Worm (Caenorhabditis elegans) whole organism, late embryonic: Measurements from ENCODE around the gene ztf-18.

Experiments used
- C38D4.7 ChIP-seq: fragments of 200-800 bp; sonication (Bioruptor generic); optimal IDR thresholded peaks from 2 replicates; lab custom pipeline; 2018; ENCODE audit warnings: mild to moderate bottlenecking, missing genetic modification characterization, moderate library complexity, missing compliant biosample characterization
- K09A11.1 ChIP-seq: sonication (generic microtip); optimal IDR thresholded peaks from 2 replicates; lab custom pipeline; 2017; ENCODE audit warnings: antibody characterized with exemption, mild to moderate bottlenecking, missing genetic modification characterization, missing compliant biosample characterization; ENCODE audit not compliant: insufficient read depth
- Y22D7AL.16 ChIP-seq: sonication (generic microtip); optimal IDR thresholded peaks from 2 replicates; lab custom pipeline; 2016; ENCODE audit warnings: missing genetic modification characterization, missing compliant biosample characterization
- ceh-14 ChIP-seq: sonication (generic microtip); optimal IDR thresholded peaks from 2 replicates; lab custom pipeline; 2016; ENCODE audit warnings: missing genotype, missing genetic modification characterization, missing compliant biosample characterization
- ceh-18 ChIP-seq: sonication (generic microtip); optimal IDR thresholded peaks from 2 replicates; lab custom pipeline; 2016; ENCODE audit warnings: missing genetic modification characterization, missing compliant biosample characterization
- ceh-22 ChIP-seq: sonication (generic microtip); optimal IDR thresholded peaks from 2 replicates; lab custom pipeline; 2017; ENCODE audit warnings: missing biosample characterization, missing genetic modification characterization
- ceh-24 ChIP-seq: sonication (generic microtip); optimal IDR thresholded peaks from 2 replicates; lab custom pipeline; 2016; ENCODE audit warnings: mild to moderate bottlenecking, missing genetic modification characterization, missing compliant biosample characterization
- ceh-30 ChIP-seq: fragments of 150-350 bp; optimal IDR thresholded peaks from 2 replicates; lab custom pipeline; 2014; ENCODE audit warnings: missing biosample characterization, missing genetic modification characterization
- ceh-31 ChIP-seq: sonication (generic microtip); optimal IDR thresholded peaks from 2 replicates; lab custom pipeline; 2016; ENCODE audit warnings: missing genetic modification characterization, missing compliant biosample characterization
- ceh-34 ChIP-seq: sonication (generic microtip); optimal IDR thresholded peaks from 2 replicates; lab custom pipeline; 2016; ENCODE audit warnings: mild to moderate bottlenecking, missing genetic modification characterization, missing compliant biosample characterization
- ceh-45 ChIP-seq: fragments of 200-800 bp; sonication (Bioruptor generic); IDR thresholded peaks from 2 replicates; pipeline ENCODE4 v1.3.6; 2022; ENCODE audit warnings: missing genetic modification reagents, missing genetic modification characterization, missing compliant biosample characterization
- ceh-48 ChIP-seq: sonication (generic microtip); optimal IDR thresholded peaks from 2 replicates; lab custom pipeline; 2016; ENCODE audit warnings: missing genetic modification characterization, inconsistent platforms, missing compliant biosample characterization
- dmd-4 ChIP-seq: sonication (generic microtip); optimal IDR thresholded peaks from 2 replicates; lab custom pipeline; 2016; ENCODE audit warnings: borderline replicate concordance, missing genetic modification characterization, missing compliant biosample characterization
- elt-2 ChIP-seq: sonication (generic microtip); optimal IDR thresholded peaks from 2 replicates; lab custom pipeline; 2016; ENCODE audit warnings: missing genetic modification reagents, missing genetic modification characterization, missing compliant biosample characterization
- fax-1 ChIP-seq: sonication (generic microtip); optimal IDR thresholded peaks from 2 replicates; lab custom pipeline; 2016; ENCODE audit warnings: missing genotype, missing genetic modification characterization, missing compliant biosample characterization
- fkh-10 ChIP-seq: fragments of 150-350 bp; optimal IDR thresholded peaks from 2 replicates; lab custom pipeline; 2014; ENCODE audit warnings: missing biosample characterization, missing genetic modification reagents, missing genetic modification characterization
- fkh-6 ChIP-seq: sonication (generic microtip); optimal IDR thresholded peaks from 2 replicates; lab custom pipeline; 2016; ENCODE audit warnings: missing genetic modification characterization, missing compliant biosample characterization
- gmeb-2 ChIP-seq: sonication (generic microtip); optimal IDR thresholded peaks from 2 replicates; lab custom pipeline; 2016; ENCODE audit warnings: missing genetic modification characterization, inconsistent platforms, missing compliant biosample characterization
- hlh-13 ChIP-seq: fragments of 200-800 bp; sonication (Bioruptor generic); optimal IDR thresholded peaks from 2 replicates; lab custom pipeline; 2018; ENCODE audit warnings: mild to moderate bottlenecking, missing genetic modification characterization, missing compliant biosample characterization
- hlh-15 ChIP-seq: sonication (generic microtip); optimal IDR thresholded peaks from 2 replicates; lab custom pipeline; 2016; ENCODE audit warnings: missing genetic modification characterization, missing compliant biosample characterization
- hlh-8 ChIP-seq: sonication (generic microtip); optimal IDR thresholded peaks from 2 replicates; lab custom pipeline; 2016; ENCODE audit warnings: missing genotype, missing genetic modification characterization, missing compliant biosample characterization
- lin-11 ChIP-seq: fragments of 200-800 bp; sonication (Bioruptor generic); optimal IDR thresholded peaks from 2 replicates; lab custom pipeline; 2018; ENCODE audit warnings: mild to moderate bottlenecking, missing genetic modification characterization, missing compliant biosample characterization
- nfya-1 ChIP-seq: sonication (generic microtip); optimal IDR thresholded peaks from 2 replicates; lab custom pipeline; 2017; ENCODE audit warnings: missing genetic modification characterization, mild to moderate bottlenecking, missing compliant biosample characterization, antibody characterized with exemption, moderate library complexity
- nhr-232 ChIP-seq: sonication (generic microtip); optimal IDR thresholded peaks from 2 replicates; lab custom pipeline; 2016; ENCODE audit warnings: missing genetic modification characterization, missing compliant biosample characterization
- npax-4 ChIP-seq: sonication (generic microtip); optimal IDR thresholded peaks from 2 replicates; lab custom pipeline; 2016; ENCODE audit warnings: missing genetic modification characterization, missing compliant biosample characterization
- odd-2 ChIP-seq: sonication (generic microtip); optimal IDR thresholded peaks from 2 replicates; lab custom pipeline; 2017; ENCODE audit warnings: antibody characterized with exemption, mild to moderate bottlenecking, missing genetic modification characterization, missing compliant biosample characterization
- pha-4 ChIP-seq: fragments of 150-350 bp; optimal IDR thresholded peaks from 2 replicates; lab custom pipeline; 2018; ENCODE audit warnings: missing biosample characterization, missing genetic modification reagents, missing genetic modification characterization
- pros-1 ChIP-seq: fragments of 150-350 bp; optimal IDR thresholded peaks from 2 replicates; lab custom pipeline; 2014; ENCODE audit warnings: missing biosample characterization, missing genetic modification reagents, missing genetic modification characterization
- sdc-2 ChIP-seq: sonication (generic microtip); optimal IDR thresholded peaks from 2 replicates; lab custom pipeline; 2016; ENCODE audit warnings: missing genotype, missing genetic modification characterization, missing compliant biosample characterization
- sox-4 ChIP-seq: sonication (generic microtip); optimal IDR thresholded peaks from 2 replicates; lab custom pipeline; 2017; ENCODE audit warnings: mild to moderate bottlenecking, missing genetic modification characterization, inconsistent platforms, missing compliant biosample characterization
- syd-9 ChIP-seq: sonication (generic microtip); optimal IDR thresholded peaks from 2 replicates; lab custom pipeline; 2016; ENCODE audit warnings: mild to moderate bottlenecking, missing genetic modification characterization, moderate library complexity, missing compliant biosample characterization
- tbx-2 ChIP-seq: sonication (generic microtip); optimal IDR thresholded peaks from 2 replicates; lab custom pipeline; 2016; ENCODE audit warnings: missing genetic modification characterization, missing compliant biosample characterization
- tbx-7 ChIP-seq: sonication (generic microtip); optimal IDR thresholded peaks from 2 replicates; lab custom pipeline; 2016; ENCODE audit warnings: missing genotype, missing genetic modification characterization, missing compliant biosample characterization
- ttx-3 ChIP-seq: sonication (generic microtip); optimal IDR thresholded peaks from 2 replicates; lab custom pipeline; 2016; ENCODE audit warnings: missing genetic modification reagents, missing genetic modification characterization, missing compliant biosample characterization
- unc-3 ChIP-seq, 2 experiments: fragments of 200-800 bp in 1 of 2; sonication (Bioruptor generic) in 1 of 2; sonication (generic microtip) in 1 of 2; conservative IDR thresholded peaks in 1 of 2; optimal IDR thresholded peaks in 1 of 2; 2 replicates each; pipeline versions ENCODE4 v1.3.6 to Lab custom; 2016 to 2022; ENCODE audit warnings: missing compliant biosample characterization in 2 of 2, missing genetic modification characterization in 2 of 2, missing genetic modification reagents in 1 of 2
- unc-55 ChIP-seq: sonication (generic microtip); optimal IDR thresholded peaks from 2 replicates; lab custom pipeline; 2017; ENCODE audit warnings: missing biosample characterization, missing genetic modification reagents, missing genetic modification characterization
- unc-86 ChIP-seq: sonication (generic microtip); optimal IDR thresholded peaks from 2 replicates; lab custom pipeline; 2016; ENCODE audit warnings: missing genetic modification characterization, missing compliant biosample characterization
- zip-5 ChIP-seq: sonication (generic microtip); optimal IDR thresholded peaks from 2 replicates; lab custom pipeline; 2016; ENCODE audit warnings: missing genetic modification characterization, missing compliant biosample characterization

ztf-18 gene

DNA sequence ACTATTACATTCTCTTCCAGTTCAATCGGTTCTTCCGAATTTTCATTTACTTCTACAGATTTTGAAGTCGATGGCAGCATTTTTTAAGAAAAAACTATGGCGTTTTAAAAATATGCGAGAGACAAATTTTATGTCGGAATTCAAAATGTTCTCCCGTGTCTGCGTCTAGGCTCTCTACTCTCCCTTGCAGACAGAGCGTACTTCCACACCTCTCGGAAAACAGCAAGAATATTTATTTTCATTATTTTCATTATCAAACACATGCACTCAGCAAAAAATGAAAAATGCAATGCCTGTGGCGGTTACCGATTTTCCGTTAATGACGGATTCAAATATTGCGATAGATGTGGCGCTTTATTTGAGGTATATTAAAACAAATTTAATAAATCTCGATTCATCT is at the start of gene ztf-18, which contains the start of gene F23H11.2:
Gene ztf-18, minus strand, starts transcription at position 188 of the 400 bp plus-strand sequence.
Gene F23H11.2, plus strand, starts transcription at position 223 of the 400 bp plus-strand sequence.
- TF ChIP-seq ceh-30 (tag; lab: Kevin White, UChicago) (no peak), odd-2 (tag; lab: Kevin White, UChicago) (no peak), ceh-31 (tag; lab: Kevin White, UChicago) (no peak), ceh-22 (tag; lab: Kevin White, UChicago) (no peak), ttx-3 (no peak), zip-5 (tag; lab: Kevin White, UChicago) (no peak), C38D4.7 (GFP tag; lab: Kevin White, UChicago) (no peak), fkh-10 (GFP tag; lab: Kevin White, UChicago) (no peak), K09A11.1 (tag; lab: Kevin White, UChicago) (no peak), ceh-14 (tag; lab: Kevin White, UChicago) (no peak), ceh-45 (GFP tag; lab: Robert Waterston, UW) (no peak), unc-86 (tag; lab: Kevin White, UChicago) (no peak), nfya-1 (tag; lab: Kevin White, UChicago) (no peak), unc-3 (GFP tag; conservative IDR thresholded peaks at IDR 0.05; lab: Robert Waterston, UW) (no peak), unc-3 (tag; optimal IDR thresholded peaks at IDR 0.05; lab: Kevin White, UChicago) (no peak), lin-11 (tag; lab: Kevin White, UChicago) (no peak), ceh-34 (no peak), pros-1 (tag; lab: Kevin White, UChicago) (no peak), ceh-18 (no peak), fax-1 (no peak)

DNA sequence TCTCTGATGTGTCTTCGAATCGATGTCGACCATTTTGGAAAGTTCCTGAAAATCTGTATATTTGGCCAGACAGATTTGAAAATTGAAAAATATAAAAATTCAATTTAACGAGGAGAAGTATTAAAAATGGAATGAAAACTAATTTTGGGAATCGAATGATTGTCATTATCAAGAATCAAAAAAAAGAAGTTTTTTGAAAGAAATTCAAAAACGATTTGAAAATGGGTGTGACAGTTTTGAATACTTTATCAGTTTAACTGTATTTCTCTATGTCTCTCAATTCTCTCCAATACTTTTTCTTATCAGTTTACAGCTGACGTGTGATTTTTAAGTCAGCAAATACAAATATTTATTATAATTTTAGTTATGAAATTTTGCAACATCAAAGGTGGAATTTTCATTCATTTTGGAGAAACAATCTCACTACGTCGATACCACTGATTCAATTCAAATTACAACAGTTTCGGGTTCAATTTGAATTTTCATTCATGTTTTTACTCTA is 48.0 kb upstream of the ztf-18 start, which contains the start of gene fbxa-59:
Gene fbxa-59, minus strand, starts transcription at position 51 of the 502 bp plus-strand sequence.
- TF ChIP-seq unc-55 (GFP tag; lab: Kevin White, UChicago) (no peak), fax-1 (no peak), tbx-7 (tag; lab: Kevin White, UChicago) (no peak), elt-2 (peak; percentile 16), pha-4 (tag; lab: Kevin White, UChicago) (no peak)

DNA sequence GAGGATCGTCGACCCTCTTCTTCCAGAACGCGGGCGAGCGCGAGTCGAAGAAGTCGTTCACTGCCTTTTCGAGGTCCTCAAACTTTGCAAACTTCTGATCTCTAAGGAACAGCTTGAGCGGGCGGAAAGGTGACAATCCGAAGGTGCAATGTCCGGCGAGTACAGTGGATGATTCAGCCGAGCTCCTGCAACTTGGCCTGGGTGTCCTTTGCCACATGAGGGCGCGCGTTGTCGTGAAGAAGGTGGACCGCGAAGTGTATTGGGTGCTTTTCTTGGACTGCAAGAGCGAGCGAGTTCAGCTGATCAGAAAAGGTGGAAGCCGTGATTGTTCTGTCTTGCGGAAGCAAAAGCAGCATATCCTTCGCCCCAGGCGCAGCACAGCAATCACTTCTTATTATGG is 46.4 kb upstream of the ztf-18 start:
- TF ChIP-seq ceh-45 (GFP tag; lab: Robert Waterston, UW) (no peak), ttx-3 (no peak), nhr-232 (no peak)

DNA sequence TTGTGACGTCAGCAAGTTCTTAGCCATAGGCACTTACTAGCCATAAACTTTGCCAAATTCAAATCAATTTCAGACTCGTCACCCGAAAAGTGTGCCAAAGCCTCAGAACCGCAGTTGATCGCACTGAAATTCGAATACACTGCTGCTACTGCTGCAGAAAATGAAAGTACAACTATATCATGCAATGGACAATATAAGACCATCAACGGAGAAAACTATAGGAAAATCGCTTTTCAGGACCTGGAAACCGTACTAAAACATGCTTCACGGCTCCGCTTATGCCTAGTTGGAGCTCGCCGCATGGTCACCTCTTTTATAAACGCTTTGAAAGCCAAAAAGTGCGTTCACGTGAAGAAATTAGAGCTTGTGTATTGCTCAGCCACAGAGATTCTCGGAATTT is 43.1 kb upstream of the ztf-18 start, which contains the start of gene fbxa-22:
Gene fbxa-22, plus strand, starts transcription at position 301 of the 400 bp plus-strand sequence.
- TF ChIP-seq gmeb-2 = no peak
- TF ChIP-seq npax-4 (tag; lab: Kevin White, UChicago) = no peak
- no peak for TF ChIP-seq ceh-30 (tag; lab: Kevin White, UChicago)
- no peak for TF ChIP-seq sdc-2 (tag; lab: Kevin White, UChicago)
- no peak for TF ChIP-seq hlh-13 (GFP tag; lab: Kevin White, UChicago)

DNA sequence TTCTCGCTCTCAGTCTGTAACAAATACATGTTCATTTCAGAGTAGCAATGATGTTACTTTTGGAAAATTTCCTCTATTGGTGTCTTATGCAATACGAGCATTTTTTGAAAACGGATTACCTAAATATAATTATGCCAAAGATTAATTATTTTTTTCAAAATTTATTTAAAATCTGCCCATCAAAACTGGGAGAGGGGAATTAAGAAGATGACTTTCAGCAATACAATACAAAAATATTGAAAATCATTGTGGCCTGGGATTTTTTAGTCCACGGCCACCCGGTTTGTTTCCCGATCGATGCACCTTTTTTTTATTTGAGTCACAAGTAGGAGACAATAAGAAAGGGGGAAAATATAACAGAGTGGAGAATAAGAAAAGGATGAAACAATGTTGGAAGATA is 42.4 kb upstream of the ztf-18 start, which contains the start of gene fbxa-56:
Gene fbxa-56, minus strand, starts transcription at position 101 of the 400 bp plus-strand sequence.
- TF ChIP-seq odd-2 (tag; lab: Kevin White, UChicago) (no peak), syd-9 (tag; lab: Kevin White, UChicago) (no peak), elt-2 (no peak), ceh-24 (tag; lab: Kevin White, UChicago) (no peak), fkh-6 (no peak), hlh-8 (tag; lab: Kevin White, UChicago) (no peak), fax-1 (no peak), nhr-232 (no peak), unc-55 (GFP tag; lab: Kevin White, UChicago) (no peak), sox-4 (no peak), nfya-1 (tag; lab: Kevin White, UChicago) (no peak), hlh-15 (tag; lab: Kevin White, UChicago) (no peak), dmd-4 (tag; lab: Kevin White, UChicago) (no peak), tbx-2 (tag; lab: Kevin White, UChicago) (no peak), ceh-48 (tag; lab: Kevin White, UChicago) (no peak), Y22D7AL.16 (tag; lab: Kevin White, UChicago) (no peak), C38D4.7 (GFP tag; lab: Kevin White, UChicago) (no peak)
